Fruit fly (Drosophila melanogaster) whole organism, adult: ENCODE results near the gene Slh.

ENCODE experiments used
- CG33017 ChIP-seq: fragments of 200-800 bp; sonication (Bioruptor generic); optimal IDR thresholded peaks from 2 replicates; lab custom pipeline; 2018; ENCODE audit warnings: missing biosample characterization, mild to moderate bottlenecking, missing genetic modification characterization, moderate library complexity
- Clk ChIP-seq: fragments of 200-800 bp; sonication (Bioruptor generic); optimal IDR thresholded peaks from 2 replicates; lab custom pipeline; 2017; ENCODE audit warnings: missing biosample characterization, missing genetic modification characterization
- Mnt ChIP-seq: fragments of 200-800 bp; sonication (Bioruptor generic); optimal IDR thresholded peaks from 2 replicates; lab custom pipeline; 2016; ENCODE audit warnings: missing biosample characterization, mild to moderate bottlenecking, missing genetic modification characterization
- bab1 ChIP-seq: fragments of 200-800 bp; sonication (Bioruptor generic); optimal IDR thresholded peaks from 3 replicates; lab custom pipeline; 2019; ENCODE audit warnings: missing biosample characterization, mild to moderate bottlenecking, missing genetic modification characterization, moderate library complexity
- tj ChIP-seq: fragments of 200-800 bp; sonication (Bioruptor generic); optimal IDR thresholded peaks from 3 replicates; lab custom pipeline; 2017; ENCODE audit warnings: missing biosample characterization, mild to moderate bottlenecking, missing genetic modification characterization, moderate library complexity

DNA sequence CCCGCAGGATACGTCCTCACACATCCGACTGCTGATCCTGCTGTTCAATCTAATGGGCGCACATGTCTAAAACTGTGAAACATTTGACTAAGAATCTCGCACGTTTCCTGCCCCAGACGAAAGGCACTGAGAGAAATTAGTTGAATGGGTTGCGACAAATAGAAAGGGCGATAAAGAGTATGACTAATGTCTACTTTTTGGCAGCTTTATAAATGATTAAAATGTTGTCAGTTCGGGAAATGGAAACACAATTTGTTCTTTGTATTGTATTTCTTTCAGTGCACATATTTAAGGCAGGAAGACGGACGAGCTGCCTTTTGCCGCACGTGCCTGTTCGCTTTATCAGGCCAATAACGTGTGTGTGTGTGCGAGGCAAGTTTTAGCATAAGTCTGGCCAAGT lies 35.6 kb upstream of the Slh start:
- TF ChIP-seq bab1 (GFP tag; lab: Kevin White, UChicago) (no peak), Mnt (GFP tag; lab: Kevin White, UChicago) (no peak), Clk (GFP tag; lab: Kevin White, UChicago) (no peak), CG33017 (tag; lab: Kevin White, UChicago) (no peak), tj (GFP tag; lab: Kevin White, UChicago) (no peak)
